Worm (Caenorhabditis elegans): ENCODE measurements around the gene clec-265.

DNA sequence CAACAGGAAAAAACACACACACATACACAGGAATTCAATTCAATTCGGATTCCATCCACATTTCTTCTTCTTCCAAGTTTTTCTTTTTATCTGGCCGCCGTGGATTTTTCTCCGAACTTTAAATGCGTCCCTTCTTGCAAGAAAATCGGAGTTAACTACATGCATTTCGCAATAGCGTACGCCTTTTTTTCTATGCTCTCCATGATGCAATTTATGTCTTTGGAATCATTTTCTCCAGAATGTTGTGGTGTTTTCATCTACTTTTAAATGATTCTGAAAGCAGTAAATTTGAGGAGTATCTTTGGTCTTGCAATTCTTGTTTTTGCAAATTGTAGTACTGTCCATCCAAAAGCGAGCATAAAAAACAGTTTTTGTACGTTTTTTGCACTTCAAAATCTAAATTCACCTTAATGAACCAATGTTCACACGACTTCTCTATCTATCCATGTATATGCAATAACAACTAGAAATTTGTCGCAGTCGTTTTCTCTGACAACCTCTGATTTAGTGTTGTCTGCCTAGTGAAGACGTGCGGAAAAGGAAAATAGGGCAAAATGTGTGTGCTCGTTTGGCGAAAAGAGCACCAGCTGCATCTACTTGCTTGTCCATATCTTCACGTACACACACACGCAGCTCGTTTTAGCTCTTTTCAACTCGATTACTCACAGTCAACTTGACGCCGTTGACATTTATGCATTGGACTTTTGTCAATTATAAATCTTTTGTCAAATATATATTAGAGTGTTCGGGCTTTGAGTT lies 9.1 kb upstream of the clec-265 start:
- TF ChIP-seq fkh-10 (GFP tag; optimal IDR thresholded peaks at IDR 0.05): no peak
- no peak for TF ChIP-seq C16A3.4 (tag; optimal IDR thresholded peaks at IDR 0.05)
- no peak for TF ChIP-seq nhr-90 (tag; optimal IDR thresholded peaks at IDR 0.05; ENCODE audit: poor library complexity)
- TF ChIP-seq ztf-4 (tag; optimal IDR thresholded peaks at IDR 0.05): no peak
- no peak for TF ChIP-seq dsc-1 (tag; optimal IDR thresholded peaks at IDR 0.05)
- no peak for TF ChIP-seq fkh-4 (tag; optimal IDR thresholded peaks at IDR 0.05; ENCODE audit: borderline replicate concordance)
- TF ChIP-seq ama-1 (optimal IDR thresholded peaks at IDR 0.05): no peak
- no peak for TF ChIP-seq nhr-12 (tag; optimal IDR thresholded peaks at IDR 0.05)
- no peak for TF ChIP-seq ztf-11 (tag; optimal IDR thresholded peaks at IDR 0.05)
- no peak for TF ChIP-seq alr-1 (tag; optimal IDR thresholded peaks at IDR 0.05; ENCODE audit: borderline replicate concordance)
- TF ChIP-seq mef-2 (tag; optimal IDR thresholded peaks at IDR 0.05): no peak
- TF ChIP-seq aha-1 (tag; optimal IDR thresholded peaks at IDR 0.05): no peak
- TF ChIP-seq elt-3 (tag; optimal IDR thresholded peaks at IDR 0.05): no peak
- TF ChIP-seq ceh-90 (tag; optimal IDR thresholded peaks at IDR 0.05): no peak
